Worm (Caenorhabditis elegans) whole organism, L2 larva: ENCODE results near the gene str-135.
A peak's percentile ranks its signal among the peaks of the same experiment; 100 is the strongest.

Experiments
- C34F6.9 ChIP-seq: fragments of 150-350 bp; optimal IDR thresholded peaks from 2 replicates; lab custom pipeline; 2014; ENCODE audit warnings: missing biosample characterization, missing genetic modification characterization
- F13H6.1 ChIP-seq: sonication (generic microtip); optimal IDR thresholded peaks from 2 replicates; lab custom pipeline; 2016; ENCODE audit warnings: missing genetic modification characterization, missing compliant biosample characterization
- Y55F3AM.14 ChIP-seq: fragments of 200-800 bp; sonication (Bioruptor generic); optimal IDR thresholded peaks from 2 replicates; lab custom pipeline; 2018; ENCODE audit warnings: mild to moderate bottlenecking, missing genetic modification characterization, missing compliant biosample characterization
- ZK546.5 ChIP-seq: sonication (generic microtip); optimal IDR thresholded peaks from 2 replicates; lab custom pipeline; 2017; ENCODE audit warnings: missing biosample characterization, missing genetic modification characterization
- aly-2 ChIP-seq: fragments of 150-350 bp; optimal IDR thresholded peaks from 2 replicates; lab custom pipeline; 2014; ENCODE audit warnings: missing biosample characterization, missing genetic modification characterization
- ama-1 ChIP-seq: fragments of 150-350 bp; optimal IDR thresholded peaks from 2 replicates; lab custom pipeline; 2018; ENCODE audit warnings: inconsistent platforms
- blmp-1 ChIP-seq: sonication (generic microtip); optimal IDR thresholded peaks from 2 replicates; lab custom pipeline; 2017; ENCODE audit warnings: missing genetic modification characterization, mild to moderate bottlenecking, missing compliant biosample characterization, antibody characterized with exemption, moderate library complexity; ENCODE audit not compliant: insufficient read depth
- ceh-82 ChIP-seq: fragments of 150-350 bp; optimal IDR thresholded peaks from 2 replicates; lab custom pipeline; 2014; ENCODE audit warnings: missing biosample characterization, missing genetic modification characterization
- crh-2 ChIP-seq: sonication (generic microtip); optimal IDR thresholded peaks from 2 replicates; lab custom pipeline; 2017; ENCODE audit warnings: missing biosample characterization, missing genetic modification characterization
- elt-1 ChIP-seq: fragments of 150-350 bp; optimal IDR thresholded peaks from 2 replicates; lab custom pipeline; 2014; ENCODE audit warnings: missing biosample characterization, missing genetic modification characterization
- fos-1 ChIP-seq: fragments of 150-350 bp; optimal IDR thresholded peaks from 2 replicates; lab custom pipeline; 2014; ENCODE audit warnings: missing biosample characterization, missing genetic modification characterization
- gmeb-1 ChIP-seq: fragments of 150-350 bp; optimal IDR thresholded peaks from 2 replicates; lab custom pipeline; 2014; ENCODE audit warnings: missing biosample characterization, missing genetic modification characterization
- lin-11 ChIP-seq: fragments of 150-350 bp; sonication (generic microtip); optimal IDR thresholded peaks from 2 replicates; lab custom pipeline; 2014; ENCODE audit warnings: missing biosample characterization, missing genetic modification characterization, inconsistent platforms, mixed read lengths
- lin-13 ChIP-seq: fragments of 150-350 bp; optimal IDR thresholded peaks from 2 replicates; lab custom pipeline; 2014; ENCODE audit warnings: missing biosample characterization, missing genetic modification reagents, missing genetic modification characterization
- lin-39 ChIP-seq: fragments of 150-350 bp; optimal IDR thresholded peaks from 2 replicates; lab custom pipeline; 2014; ENCODE audit warnings: missing biosample characterization, missing genetic modification reagents, missing genetic modification characterization
- lsy-2 ChIP-seq, 2 experiments: fragments of 150-350 bp in 1 of 2; sonication (generic microtip) in 1 of 2; optimal IDR thresholded peaks; 2 replicates each; lab custom pipeline; 2014 to 2017; ENCODE audit warnings: missing biosample characterization in 2 of 2, missing genetic modification characterization in 2 of 2
- mbf-1 ChIP-seq: sonication (generic microtip); optimal IDR thresholded peaks from 2 replicates; lab custom pipeline; 2017; ENCODE audit warnings: missing biosample characterization, missing genetic modification characterization
- mdl-1 ChIP-seq, 2 experiments: fragments of 150-350 bp in 1 of 2; sonication (generic microtip) in 1 of 2; optimal IDR thresholded peaks; 2 replicates each; lab custom pipeline; 2017; ENCODE audit warnings: missing biosample characterization in 2 of 2, missing genetic modification characterization in 2 of 2
- nhr-129 ChIP-seq: fragments of 150-350 bp; optimal IDR thresholded peaks from 2 replicates; lab custom pipeline; 2014; ENCODE audit warnings: missing biosample characterization, missing genetic modification characterization
- nhr-23 ChIP-seq: fragments of 150-350 bp; optimal IDR thresholded peaks from 2 replicates; lab custom pipeline; 2014; ENCODE audit warnings: missing biosample characterization, missing genetic modification reagents, missing genetic modification characterization
- nhr-25 ChIP-seq: fragments of 150-350 bp; sonication (generic microtip); optimal IDR thresholded peaks from 3 replicates; lab custom pipeline; 2014; ENCODE audit warnings: missing biosample characterization, missing genetic modification characterization
- nhr-6 ChIP-seq: fragments of 150-350 bp; optimal IDR thresholded peaks from 2 replicates; lab custom pipeline; 2014; ENCODE audit warnings: missing biosample characterization, missing genetic modification characterization
- peb-1 ChIP-seq: fragments of 150-350 bp; optimal IDR thresholded peaks from 2 replicates; lab custom pipeline; 2014; ENCODE audit warnings: missing biosample characterization, missing genetic modification characterization
- sem-4 ChIP-seq: fragments of 150-350 bp; optimal IDR thresholded peaks from 2 replicates; lab custom pipeline; 2014; ENCODE audit warnings: missing biosample characterization, missing genetic modification reagents, missing genetic modification characterization
- skn-1 ChIP-seq: sonication (generic microtip); optimal IDR thresholded peaks from 2 replicates; lab custom pipeline; 2017; ENCODE audit warnings: missing biosample characterization, missing genetic modification characterization
- sma-3 ChIP-seq: sonication (generic microtip); optimal IDR thresholded peaks from 2 replicates; lab custom pipeline; 2016; ENCODE audit warnings: missing genetic modification reagents, missing genetic modification characterization, missing compliant biosample characterization
- sma-9 ChIP-seq, 2 experiments: fragments of 150-350 bp in 1 of 2; sonication (generic microtip) in 1 of 2; optimal IDR thresholded peaks; 2 replicates each; lab custom pipeline; 2014 to 2016; ENCODE audit warnings: missing genetic modification characterization in 2 of 2, mild to moderate bottlenecking in 1 of 2, missing biosample characterization in 1 of 2, missing compliant biosample characterization in 1 of 2, missing genetic modification reagents in 1 of 2, moderate library complexity in 1 of 2
- snpc-4 ChIP-seq: fragments of 150-350 bp; optimal IDR thresholded peaks from 2 replicates; lab custom pipeline; 2014; ENCODE audit warnings: missing biosample characterization, missing genetic modification characterization
- unc-55 ChIP-seq: fragments of 150-350 bp; sonication (generic microtip); optimal IDR thresholded peaks from 3 replicates; lab custom pipeline; 2014; ENCODE audit warnings: missing biosample characterization, missing genetic modification reagents, missing genetic modification characterization
- unc-62 ChIP-seq: fragments of 150-350 bp; optimal IDR thresholded peaks from 2 replicates; lab custom pipeline; 2014; ENCODE audit warnings: missing biosample characterization, missing genetic modification reagents, missing genetic modification characterization
- ztf-1 ChIP-seq: fragments of 200-800 bp; sonication (Bioruptor generic); conservative IDR thresholded peaks from 2 replicates; pipeline ENCODE4 v1.3.6; 2022; ENCODE audit warnings: missing genetic modification characterization, missing compliant biosample characterization
- ztf-11 ChIP-seq: sonication (generic microtip); optimal IDR thresholded peaks from 2 replicates; lab custom pipeline; 2017; ENCODE audit warnings: missing biosample characterization, missing genetic modification characterization
- ztf-4 ChIP-seq: fragments of 150-350 bp; optimal IDR thresholded peaks from 2 replicates; lab custom pipeline; 2014; ENCODE audit warnings: missing biosample characterization, missing genetic modification characterization

str-135 gene

DNA sequence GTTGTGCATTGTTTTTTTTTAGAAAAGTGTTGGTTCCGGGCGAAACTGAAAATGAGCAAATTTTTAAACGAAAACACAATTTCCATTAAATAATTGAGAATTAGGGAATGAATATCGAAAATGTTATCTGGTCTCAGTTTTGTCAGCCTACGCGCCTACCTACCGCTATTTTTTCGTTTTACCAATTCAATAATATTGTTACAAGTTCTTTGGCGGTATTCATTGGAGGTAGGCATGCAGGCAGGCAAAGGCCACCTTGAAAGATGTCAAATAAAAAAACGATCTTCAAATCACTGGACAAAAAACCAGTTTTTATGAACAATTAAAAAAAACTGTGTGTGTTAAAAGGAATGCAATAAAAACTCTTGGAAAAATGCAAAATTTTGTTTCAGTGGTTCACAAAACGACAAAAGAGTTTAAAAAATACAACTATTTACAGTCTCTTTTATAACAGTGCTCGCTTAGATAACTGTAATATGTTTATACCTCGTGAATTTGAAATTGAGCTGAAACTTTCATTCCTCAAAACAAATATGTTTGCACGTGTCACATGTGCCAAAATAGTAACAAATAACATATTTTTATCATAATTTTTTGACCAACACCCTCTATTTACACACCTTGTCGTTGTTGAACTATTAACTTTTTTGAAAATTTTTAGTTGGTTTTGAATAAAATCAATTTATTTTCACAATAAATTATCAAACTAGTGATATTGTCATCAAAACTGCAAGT lies 24.0 kb upstream of the str-135 start, which contains the start of gene W02D7.11:
Gene W02D7.11 (minus strand): TSS at position 51 of the 735 bp plus-strand sequence.
- TF ChIP-seq mdl-1 (tag; optimal IDR thresholded peaks at IDR 0.05; lab: Kevin White, UChicago): no peak
- TF ChIP-seq mbf-1 (tag; lab: Kevin White, UChicago): no peak
- no peak for TF ChIP-seq sma-9 (GFP tag; optimal IDR thresholded peaks at IDR 0.05; lab: Kevin White, UChicago)
- no peak for TF ChIP-seq sma-9 (tag; optimal IDR thresholded peaks at IDR 0.05; lab: Kevin White, UChicago)
- no peak for TF ChIP-seq Y55F3AM.14 (GFP tag; lab: Kevin White, UChicago)
- TF ChIP-seq gmeb-1 (tag; lab: Kevin White, UChicago): no peak
- TF ChIP-seq crh-2 (tag; lab: Kevin White, UChicago): no peak
- TF ChIP-seq sem-4 (tag; lab: Kevin White, UChicago): no peak
- TF ChIP-seq lin-39 (tag; lab: Kevin White, UChicago): no peak
- no peak for TF ChIP-seq nhr-6 (tag; lab: Kevin White, UChicago)
- no peak for TF ChIP-seq ceh-82
- no peak for TF ChIP-seq elt-1
- no peak for TF ChIP-seq lin-11 (tag; lab: Kevin White, UChicago)
- TF ChIP-seq nhr-23 (tag; lab: Kevin White, UChicago): no peak
- TF ChIP-seq unc-55: no peak
- no peak for TF ChIP-seq aly-2
- TF ChIP-seq peb-1 (tag; lab: Kevin White, UChicago): no peak
- TF ChIP-seq ztf-1 (GFP tag; lab: Robert Waterston, UW): no peak
- no peak for TF ChIP-seq nhr-25 (tag; lab: Kevin White, UChicago)
- no peak for TF ChIP-seq nhr-129 (tag; lab: Kevin White, UChicago)

DNA sequence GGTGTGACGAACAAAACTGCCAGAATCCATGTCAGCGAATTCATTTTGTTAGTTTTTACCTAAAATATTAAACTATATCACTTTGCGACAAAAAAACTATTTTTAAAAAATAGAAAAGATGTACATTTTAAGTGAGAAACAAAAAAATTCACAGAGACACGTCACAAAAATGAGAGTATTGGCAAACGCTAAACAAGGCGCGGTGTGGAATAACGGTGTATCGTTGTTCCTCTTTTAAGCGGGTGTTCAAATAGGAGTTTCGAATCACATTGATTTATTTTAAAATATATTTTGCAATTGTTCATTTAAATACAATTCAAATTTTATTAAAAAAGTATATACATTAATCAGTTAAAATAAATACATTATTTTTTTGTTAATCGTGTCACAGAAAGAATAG lies 21.9 kb upstream of the str-135 start, which contains the start of gene sel-9:
Gene sel-9 (minus strand): TSS at position 59 of the 400 bp plus-strand sequence.
- no peak for TF ChIP-seq ztf-11 (tag; lab: Kevin White, UChicago)
- TF ChIP-seq C34F6.9 (tag; lab: Kevin White, UChicago): peak; percentile 57
- TF ChIP-seq crh-2 (tag; lab: Kevin White, UChicago): peak; percentile 85
- peak; percentile 24 for TF ChIP-seq sma-3
- peak; percentile 79 for TF ChIP-seq unc-55
- TF ChIP-seq lsy-2 (tag; optimal IDR thresholded peaks at IDR 0.05; lab: Kevin White, UChicago): peak in 1 of 2 experiments; percentile 73
- TF ChIP-seq ama-1: peak; percentile 3
- TF ChIP-seq nhr-25 (tag; lab: Kevin White, UChicago): no peak
- TF ChIP-seq F13H6.1 (tag; lab: Kevin White, UChicago): peak; percentile 10
- peak; percentile 90 for TF ChIP-seq gmeb-1 (tag; lab: Kevin White, UChicago)
- TF ChIP-seq lin-13 (GFP tag; lab: Kevin White, UChicago): peak; percentile 19
- TF ChIP-seq skn-1: no peak
- TF ChIP-seq fos-1 (tag; lab: Kevin White, UChicago): peak; percentile 17
- peak; percentile 45 for TF ChIP-seq nhr-129 (tag; lab: Kevin White, UChicago)
- TF ChIP-seq sem-4 (tag; lab: Kevin White, UChicago): no peak
- TF ChIP-seq snpc-4 (tag; lab: Kevin White, UChicago): peak; percentile 3
- peak; percentile 6 for TF ChIP-seq blmp-1 (tag; lab: Kevin White, UChicago)
- TF ChIP-seq sma-9 (GFP tag; optimal IDR thresholded peaks at IDR 0.05; lab: Kevin White, UChicago): peak; percentile 50
- TF ChIP-seq sma-9 (tag; optimal IDR thresholded peaks at IDR 0.05; lab: Kevin White, UChicago): no peak

DNA sequence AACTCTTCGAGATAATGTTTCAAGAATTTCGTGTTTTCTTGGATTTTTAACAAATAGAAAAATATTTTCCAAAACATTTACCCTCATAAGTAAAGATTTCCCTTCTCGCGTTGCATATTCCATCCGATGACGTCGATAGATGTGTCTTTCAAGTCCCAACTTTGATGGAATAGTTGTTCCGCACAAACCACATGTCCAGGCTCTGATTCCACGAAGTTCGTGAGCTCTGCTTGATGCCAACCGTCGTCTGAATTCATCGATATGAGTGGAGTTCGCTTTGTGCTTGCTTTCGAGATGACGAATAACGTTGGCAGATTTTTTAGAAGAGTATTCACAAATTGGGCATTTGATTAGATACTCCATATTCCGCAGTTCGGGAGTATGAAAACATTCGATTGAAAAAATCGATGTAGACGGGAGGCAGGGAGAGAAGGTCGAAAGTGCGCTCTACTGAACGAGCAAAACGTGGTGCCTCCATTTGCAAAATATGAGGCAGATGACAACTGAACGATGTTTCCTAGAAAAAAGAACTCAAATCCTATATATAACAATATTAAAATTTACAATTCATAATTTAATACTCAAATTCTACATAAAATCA lies 20.4 kb upstream of the str-135 start, which contains the start of gene W02D7.6:
Gene W02D7.6 (minus strand): TSS at position 573 of the 601 bp plus-strand sequence.
- TF ChIP-seq C34F6.9 (tag; lab: Kevin White, UChicago): peak; percentile 46
- TF ChIP-seq sem-4 (tag; lab: Kevin White, UChicago): peak; percentile 13
- no peak for TF ChIP-seq ztf-4 (tag; lab: Kevin White, UChicago)
- no peak for TF ChIP-seq unc-62 (GFP tag; lab: Kevin White, UChicago)
- TF ChIP-seq nhr-129 (tag; lab: Kevin White, UChicago): peak; percentile 48
- peak; percentile 62 for TF ChIP-seq crh-2 (tag; lab: Kevin White, UChicago)
- TF ChIP-seq lsy-2 (tag; optimal IDR thresholded peaks at IDR 0.05; lab: Kevin White, UChicago): peak in 1 of 2 experiments; percentile 19
- no peak for TF ChIP-seq blmp-1 (tag; lab: Kevin White, UChicago)
- TF ChIP-seq sma-9 (GFP tag; optimal IDR thresholded peaks at IDR 0.05; lab: Kevin White, UChicago): peak; percentile 23
- no peak for TF ChIP-seq sma-9 (tag; optimal IDR thresholded peaks at IDR 0.05; lab: Kevin White, UChicago)
- no peak for TF ChIP-seq F13H6.1 (tag; lab: Kevin White, UChicago)
- no peak for TF ChIP-seq mbf-1 (tag; lab: Kevin White, UChicago)
- TF ChIP-seq ZK546.5 (tag; lab: Kevin White, UChicago): no peak
